Worm (Caenorhabditis elegans): ENCODE results near the gene C13G3.1.

ce11 chrV:11040473-11040872, 28.2 kb upstream of the C13G3.1 start, which contains the start of gene C45B11.8:
- TF ChIP-seq W03F9.2 (tag; optimal IDR thresholded peaks at IDR 0.05) (no peak), dao-5 (tag; optimal IDR thresholded peaks at IDR 0.05) (no peak), him-1 (tag; optimal IDR thresholded peaks at IDR 0.05) (no peak)
